Worm (Caenorhabditis elegans): ENCODE results near the gene Y82E9BR.19.

DNA sequence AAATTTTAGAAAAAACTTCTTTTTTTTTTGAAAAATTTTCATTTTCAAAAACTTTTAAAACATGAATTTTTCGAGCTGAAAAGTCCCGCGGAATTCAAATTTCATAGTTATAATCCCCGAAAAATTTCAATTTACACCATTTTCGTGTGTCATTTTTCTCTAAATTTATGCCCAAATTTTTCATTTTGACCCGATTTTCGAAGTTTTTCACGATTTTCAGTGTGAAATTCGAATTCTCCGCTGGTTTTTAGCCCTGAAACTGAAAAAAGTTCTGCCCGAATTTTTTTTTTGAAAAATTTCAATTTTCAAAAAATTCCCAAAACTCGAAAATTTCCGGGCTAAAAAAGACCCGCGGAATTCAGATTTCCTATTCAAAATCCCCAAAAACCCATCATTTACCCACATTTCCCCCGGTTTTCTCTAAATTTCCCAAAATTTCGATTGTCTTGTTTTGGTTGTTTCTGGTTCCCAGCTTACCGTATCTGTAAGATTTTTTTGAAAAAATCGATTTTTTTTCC is 13.7 kb upstream of the Y82E9BR.19 start:
- TF ChIP-seq unc-39 (tag; optimal IDR thresholded peaks at IDR 0.05) (no peak), fkh-10 (GFP tag; optimal IDR thresholded peaks at IDR 0.05) (no peak), nhr-12 (tag; optimal IDR thresholded peaks at IDR 0.05) (no peak), egl-27 (tag; optimal IDR thresholded peaks at IDR 0.05) (no peak), elt-3 (tag; optimal IDR thresholded peaks at IDR 0.05) (no peak), pqm-1 (tag; optimal IDR thresholded peaks at IDR 0.05) (no peak), elt-2 (tag; optimal IDR thresholded peaks at IDR 0.05) (no peak), egl-5 (tag; optimal IDR thresholded peaks at IDR 0.05) (no peak), nhr-76 (tag; optimal IDR thresholded peaks at IDR 0.05) (no peak), nhr-23 (tag; optimal IDR thresholded peaks at IDR 0.05) (no peak), hmg-11 (tag; optimal IDR thresholded peaks at IDR 0.05) (no peak), ceh-9 (tag; optimal IDR thresholded peaks at IDR 0.05) (no peak)

All from whole organism, L3 larva.